Worm (Caenorhabditis elegans) whole organism, young adult: Measurements from ENCODE around the gene thn-1.

ENCODE experiments used
- K11D2.4 ChIP-seq: fragments of 200-800 bp; sonication (Bioruptor generic); IDR thresholded peaks from 2 replicates; pipeline ENCODE4 v1.3.6; 2022; ENCODE audit warnings: missing genetic modification reagents, missing genetic modification characterization, missing compliant biosample characterization
- unc-62 ChIP-seq: fragments of 150-350 bp; optimal IDR thresholded peaks from 2 replicates; lab custom pipeline; 2014; ENCODE audit warnings: missing biosample characterization, missing genetic modification reagents, missing genetic modification characterization

- TF ChIP-seq unc-62 (GFP tag; lab: Kevin White, UChicago) (no peak), K11D2.4 (GFP tag; lab: Robert Waterston, UW) (no peak)
Measured at ce11 chrIV:12379784-12380183, at the start of gene thn-1.
